Worm (Caenorhabditis elegans) whole organism, L4 larva: Measurements from ENCODE around the gene R09A8.1.

Experiments used
- F26F4.8 ChIP-seq: fragments of 200-800 bp; sonication (Bioruptor generic); conservative IDR thresholded peaks from 2 replicates; pipeline ENCODE4 v1.3.6; 2022; ENCODE audit warnings: missing genetic modification characterization, missing compliant biosample characterization
- F37D6.2 ChIP-seq: sonication (generic microtip); optimal IDR thresholded peaks from 2 replicates; lab custom pipeline; 2016; ENCODE audit warnings: mild to moderate bottlenecking, missing genetic modification characterization, missing compliant biosample characterization
- F44E2.7 ChIP-seq: fragments of 200-800 bp; sonication (Bioruptor generic); IDR thresholded peaks from 2 replicates; pipeline ENCODE4 v2.1.2; 2022; ENCODE audit warnings: missing genetic modification characterization, missing compliant biosample characterization
- F49E8.2 ChIP-seq: sonication (generic microtip); optimal IDR thresholded peaks from 2 replicates; lab custom pipeline; 2016; ENCODE audit warnings: missing compliant biosample characterization, mild to moderate bottlenecking, missing genetic modification characterization, borderline replicate concordance
- T26A8.4 ChIP-seq: fragments of 200-800 bp; sonication (Bioruptor generic); IDR thresholded peaks from 2 replicates; pipeline ENCODE4 v1.3.6; 2022; ENCODE audit warnings: missing genetic modification characterization, missing compliant biosample characterization
- Y48G9A.11 ChIP-seq: fragments of 200-800 bp; sonication (Bioruptor generic); IDR thresholded peaks from 2 replicates; pipeline ENCODE4 v1.3.6; 2022; ENCODE audit warnings: missing genetic modification reagents, missing genetic modification characterization, missing compliant biosample characterization
- Y5F2A.4 ChIP-seq: fragments of 200-800 bp; sonication (Bioruptor generic); optimal IDR thresholded peaks from 2 replicates; lab custom pipeline; 2018; ENCODE audit warnings: mild to moderate bottlenecking, missing genetic modification characterization, missing compliant biosample characterization
- aha-1 ChIP-seq: fragments of 150-350 bp; peaks from one replicate; lab custom pipeline; 2014; ENCODE audit warnings: missing biosample characterization, missing genetic modification characterization
- aly-2 ChIP-seq: sonication (generic microtip); optimal IDR thresholded peaks from 2 replicates; lab custom pipeline; 2018; ENCODE audit warnings: missing biosample characterization, missing genetic modification characterization
- attf-4 ChIP-seq: sonication (generic microtip); optimal IDR thresholded peaks from 3 replicates; lab custom pipeline; 2017; ENCODE audit warnings: missing biosample characterization, missing genetic modification characterization
- ceh-20 ChIP-seq: fragments of 200-800 bp; sonication (Bioruptor generic); IDR thresholded peaks from 2 replicates; pipeline ENCODE4 v1.3.6; 2022; ENCODE audit warnings: missing genetic modification reagents, missing genetic modification characterization, missing compliant biosample characterization
- ceh-44 ChIP-seq: fragments of 200-800 bp; sonication (Bioruptor generic); IDR thresholded peaks from 2 replicates; pipeline ENCODE4 v1.3.6; 2022; ENCODE audit warnings: missing genetic modification reagents, missing genetic modification characterization, missing compliant biosample characterization
- ceh-62 ChIP-seq: sonication (generic microtip); optimal IDR thresholded peaks from 2 replicates; lab custom pipeline; 2017; ENCODE audit warnings: missing biosample characterization, missing genetic modification characterization
- ceh-82 ChIP-seq: sonication (generic microtip); optimal IDR thresholded peaks from 2 replicates; lab custom pipeline; 2017; ENCODE audit warnings: missing biosample characterization, missing genetic modification characterization
- ces-1 ChIP-seq: fragments of 150-350 bp; sonication (generic microtip); optimal IDR thresholded peaks from 4 replicates; lab custom pipeline; 2014; ENCODE audit warnings: missing biosample characterization, missing genetic modification reagents, missing genetic modification characterization
- daf-12 ChIP-seq: fragments of 150-350 bp; optimal IDR thresholded peaks from 2 replicates; lab custom pipeline; 2014; ENCODE audit warnings: missing biosample characterization, missing genetic modification reagents, missing genetic modification characterization
- daf-16 ChIP-seq, 3 experiments: sonication (generic microtip); optimal IDR thresholded peaks; 2 replicates each; lab custom pipeline; 2016 to 2017; ENCODE audit warnings: missing genetic modification characterization in 3 of 3, missing genetic modification reagents in 3 of 3, mild to moderate bottlenecking in 2 of 3, missing compliant biosample characterization in 2 of 3, missing biosample characterization in 1 of 3, moderate library complexity in 1 of 3
- dpl-1 ChIP-seq: fragments of 150-350 bp; optimal IDR thresholded peaks from 2 replicates; lab custom pipeline; 2014; ENCODE audit warnings: missing biosample characterization, missing genetic modification reagents, missing genetic modification characterization
- duxl-1 ChIP-seq: sonication (generic microtip); optimal IDR thresholded peaks from 2 replicates; lab custom pipeline; 2016; ENCODE audit warnings: mild to moderate bottlenecking, missing genetic modification characterization, moderate library complexity, missing compliant biosample characterization; ENCODE audit not compliant: poor library complexity
- dve-1 ChIP-seq: sonication (generic microtip); optimal IDR thresholded peaks from 2 replicates; lab custom pipeline; 2017; ENCODE audit warnings: antibody characterized with exemption, mild to moderate bottlenecking, missing genetic modification characterization, missing compliant biosample characterization; ENCODE audit not compliant: insufficient read depth
- egl-27 ChIP-seq: sonication (generic microtip); optimal IDR thresholded peaks from 3 replicates; lab custom pipeline; 2017; ENCODE audit warnings: missing biosample characterization, missing genetic modification reagents, missing genetic modification characterization
- egl-43 ChIP-seq: fragments of 200-800 bp; sonication (Bioruptor generic); IDR thresholded peaks from 2 replicates; pipeline ENCODE4 v1.3.6; 2022; ENCODE audit warnings: missing genetic modification reagents, missing genetic modification characterization, missing compliant biosample characterization
- fkh-10 ChIP-seq: fragments of 150-350 bp; optimal IDR thresholded peaks from 2 replicates; lab custom pipeline; 2014; ENCODE audit warnings: missing biosample characterization, missing genetic modification reagents, missing genetic modification characterization
- hif-1 ChIP-seq, 2 experiments: sonication (generic microtip); optimal IDR thresholded peaks; 2 replicates each; lab custom pipeline; 2016 to 2017; ENCODE audit warnings: missing compliant biosample characterization in 2 of 2, missing genetic modification characterization in 2 of 2, missing genetic modification reagents in 2 of 2, missing genotype in 2 of 2, mild to moderate bottlenecking in 1 of 2
- hlh-11 ChIP-seq: fragments of 200-800 bp; sonication (Bioruptor generic); optimal IDR thresholded peaks from 2 replicates; lab custom pipeline; 2018; ENCODE audit warnings: mild to moderate bottlenecking, missing genetic modification characterization, missing compliant biosample characterization
- hlh-30 ChIP-seq: sonication (generic microtip); optimal IDR thresholded peaks from 2 replicates; lab custom pipeline; 2017; ENCODE audit warnings: antibody characterized with exemption, mild to moderate bottlenecking, missing genetic modification characterization, missing compliant biosample characterization; ENCODE audit not compliant: insufficient read depth
- hmg-1.1 ChIP-seq: fragments of 200-800 bp; sonication (Bioruptor generic); IDR thresholded peaks from 2 replicates; pipeline ENCODE4 v1.3.6; 2022; ENCODE audit warnings: missing genetic modification reagents, missing genetic modification characterization, missing compliant biosample characterization
- lim-7 ChIP-seq: fragments of 200-800 bp; sonication (Bioruptor generic); IDR thresholded peaks from 2 replicates; pipeline ENCODE4 v1.3.6; 2022; ENCODE audit warnings: missing genetic modification characterization, missing compliant biosample characterization
- lin-1 ChIP-seq: fragments of 200-800 bp; sonication (Bioruptor generic); IDR thresholded peaks from 2 replicates; pipeline ENCODE4 v1.3.6; 2022; ENCODE audit warnings: missing genetic modification reagents, missing genetic modification characterization, missing compliant biosample characterization
- lin-13 ChIP-seq: fragments of 150-350 bp; optimal IDR thresholded peaks from 2 replicates; lab custom pipeline; 2014; ENCODE audit warnings: missing biosample characterization, missing genetic modification reagents, missing genetic modification characterization
- lin-29 ChIP-seq: fragments of 200-800 bp; sonication (Bioruptor generic); IDR thresholded peaks from 2 replicates; pipeline ENCODE4 v1.3.6; 2022; ENCODE audit warnings: missing genetic modification reagents, missing genetic modification characterization, missing compliant biosample characterization
- lin-38 ChIP-seq: fragments of 200-800 bp; sonication (Bioruptor generic); IDR thresholded peaks from 2 replicates; pipeline ENCODE4 v1.3.6; 2022; ENCODE audit warnings: missing genetic modification reagents, missing genetic modification characterization, missing compliant biosample characterization
- madf-9 ChIP-seq: fragments of 200-800 bp; sonication (Bioruptor generic); conservative IDR thresholded peaks from 2 replicates; pipeline ENCODE4 v1.3.6; 2022; ENCODE audit warnings: missing genetic modification reagents, missing genetic modification characterization, missing compliant biosample characterization
- mdl-1 ChIP-seq, 2 experiments: fragments of 150-350 bp in 1 of 2; sonication (generic microtip) in 1 of 2; optimal IDR thresholded peaks; 2 replicates each; lab custom pipeline; 2014 to 2017; ENCODE audit warnings: missing biosample characterization in 2 of 2, missing genetic modification characterization in 2 of 2
- mep-1 ChIP-seq: fragments of 150-350 bp; sonication (generic microtip); optimal IDR thresholded peaks from 3 replicates; lab custom pipeline; 2014; ENCODE audit warnings: missing biosample characterization, missing genetic modification characterization
- nhr-111 ChIP-seq: fragments of 200-800 bp; sonication (Bioruptor generic); optimal IDR thresholded peaks from 2 replicates; lab custom pipeline; 2018; ENCODE audit warnings: mild to moderate bottlenecking, missing genetic modification characterization, missing compliant biosample characterization
- nhr-28 ChIP-seq: fragments of 150-350 bp; optimal IDR thresholded peaks from 2 replicates; lab custom pipeline; 2014; ENCODE audit warnings: missing biosample characterization, missing genetic modification characterization
- nhr-42 ChIP-seq: fragments of 200-800 bp; sonication (Bioruptor generic); IDR thresholded peaks from 2 replicates; pipeline ENCODE4 v1.3.6; 2022; ENCODE audit warnings: missing genetic modification characterization, missing compliant biosample characterization
- pha-4 ChIP-seq, 2 experiments: fragments of 150-350 bp in 1 of 2; fragments of 200-800 bp in 1 of 2; sonication (Bioruptor generic) in 1 of 2; IDR thresholded peaks in 1 of 2; optimal IDR thresholded peaks in 1 of 2; 2 replicates each; pipeline versions ENCODE4 v1.3.6 to Lab custom; 2014 to 2022; ENCODE audit warnings: missing genetic modification characterization in 2 of 2, missing genetic modification reagents in 2 of 2, missing biosample characterization in 1 of 2, missing compliant biosample characterization in 1 of 2
- php-3 ChIP-seq: fragments of 200-800 bp; sonication (Bioruptor generic); IDR thresholded peaks from 2 replicates; pipeline ENCODE4 v1.3.6; 2022; ENCODE audit warnings: missing genetic modification reagents, missing genetic modification characterization, missing compliant biosample characterization
- pqm-1 ChIP-seq: sonication (generic microtip); optimal IDR thresholded peaks from 2 replicates; lab custom pipeline; 2017; ENCODE audit warnings: missing biosample characterization, missing genetic modification characterization
- rbr-2 ChIP-seq: sonication (generic microtip); optimal IDR thresholded peaks from 2 replicates; lab custom pipeline; 2016; ENCODE audit warnings: missing genotype, missing genetic modification characterization, missing compliant biosample characterization
- set-16 ChIP-seq: fragments of 200-800 bp; sonication (Bioruptor generic); IDR thresholded peaks from 2 replicates; pipeline ENCODE4 v1.3.6; 2022; ENCODE audit warnings: missing genetic modification reagents, missing genetic modification characterization, missing compliant biosample characterization
- spr-1 ChIP-seq: sonication (generic microtip); optimal IDR thresholded peaks from 2 replicates; lab custom pipeline; 2016; ENCODE audit warnings: mild to moderate bottlenecking, missing genetic modification characterization, missing compliant biosample characterization
- tra-1 ChIP-seq: fragments of 200-800 bp; sonication (Bioruptor generic); IDR thresholded peaks from 2 replicates; pipeline ENCODE4 v1.3.6; 2022; ENCODE audit warnings: missing genetic modification reagents, missing genetic modification characterization, missing compliant biosample characterization
- zip-2 ChIP-seq: fragments of 150-350 bp; optimal IDR thresholded peaks from 2 replicates; lab custom pipeline; 2014; ENCODE audit warnings: missing biosample characterization, missing genetic modification characterization

Gene R09A8.1

DNA sequence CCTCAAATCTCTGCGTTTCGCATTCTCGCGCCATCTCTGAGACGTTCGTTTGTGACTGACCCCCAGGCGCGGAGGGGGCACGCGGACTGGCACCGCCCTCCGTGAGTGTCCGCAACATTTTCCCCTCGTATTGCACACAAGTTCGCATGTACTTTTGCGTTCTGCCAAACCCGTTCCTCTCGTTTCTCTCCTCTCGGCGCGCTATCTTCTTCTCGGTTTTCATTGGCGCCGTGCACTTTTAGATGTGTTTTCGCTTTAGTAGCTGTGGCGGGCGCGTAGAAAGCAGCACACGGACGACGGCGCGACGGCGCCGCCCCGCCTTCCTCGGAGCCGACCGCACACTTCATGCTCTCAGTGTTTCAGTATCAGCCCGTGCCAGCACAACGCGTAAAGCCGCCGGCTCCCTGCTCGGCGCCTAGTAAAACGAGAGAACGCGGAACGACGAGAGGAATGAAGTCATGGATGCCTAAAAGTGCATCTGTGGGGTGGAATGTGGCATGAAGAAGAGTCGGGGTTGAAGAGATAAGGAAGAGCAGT, 41.9 kb downstream of the R09A8.1 start (continued):
- no peak for TF ChIP-seq egl-27 (tag; lab: Kevin White, UChicago)
- no peak for TF ChIP-seq lim-7 (GFP tag; lab: Robert Waterston, UW)
- no peak for TF ChIP-seq lin-13 (GFP tag; lab: Kevin White, UChicago)
- TF ChIP-seq fkh-10, result no peak
- no peak for TF ChIP-seq nhr-111 (GFP tag; lab: Kevin White, UChicago)
- TF ChIP-seq ceh-82 (tag; lab: Kevin White, UChicago), result no peak
- no peak for TF ChIP-seq daf-12
- peak; percentile 69 for TF ChIP-seq hmg-1.1 (GFP tag; lab: Robert Waterston, UW)
- peak; percentile 43 for TF ChIP-seq rbr-2 (tag; lab: Kevin White, UChicago)
- no peak for TF ChIP-seq ceh-62 (tag; lab: Kevin White, UChicago)
- no peak for TF ChIP-seq dpl-1 (GFP tag; lab: Kevin White, UChicago)
- TF ChIP-seq T26A8.4 (GFP tag; lab: Robert Waterston, UW), result peak; percentile 65; the same call in 1 of the 2 replicates
- no peak for TF ChIP-seq lin-29 (GFP tag; lab: Robert Waterston, UW)
- peak in 1 of 2 experiments; percentile 77 for TF ChIP-seq hif-1 (tag; optimal IDR thresholded peaks at IDR 0.05; lab: Kevin White, UChicago)
- no peak for TF ChIP-seq duxl-1 (tag; lab: Kevin White, UChicago)
- no peak; the same call in 1 of the 2 replicates for TF ChIP-seq egl-43 (GFP tag; lab: Robert Waterston, UW)
- TF ChIP-seq madf-9 (GFP tag; lab: Robert Waterston, UW), result peak; percentile 91
- no peak for TF ChIP-seq ces-1 (GFP tag; lab: Kevin White, UChicago)
- TF ChIP-seq hlh-11 (tag; lab: Kevin White, UChicago), result peak; percentile 90

DNA sequence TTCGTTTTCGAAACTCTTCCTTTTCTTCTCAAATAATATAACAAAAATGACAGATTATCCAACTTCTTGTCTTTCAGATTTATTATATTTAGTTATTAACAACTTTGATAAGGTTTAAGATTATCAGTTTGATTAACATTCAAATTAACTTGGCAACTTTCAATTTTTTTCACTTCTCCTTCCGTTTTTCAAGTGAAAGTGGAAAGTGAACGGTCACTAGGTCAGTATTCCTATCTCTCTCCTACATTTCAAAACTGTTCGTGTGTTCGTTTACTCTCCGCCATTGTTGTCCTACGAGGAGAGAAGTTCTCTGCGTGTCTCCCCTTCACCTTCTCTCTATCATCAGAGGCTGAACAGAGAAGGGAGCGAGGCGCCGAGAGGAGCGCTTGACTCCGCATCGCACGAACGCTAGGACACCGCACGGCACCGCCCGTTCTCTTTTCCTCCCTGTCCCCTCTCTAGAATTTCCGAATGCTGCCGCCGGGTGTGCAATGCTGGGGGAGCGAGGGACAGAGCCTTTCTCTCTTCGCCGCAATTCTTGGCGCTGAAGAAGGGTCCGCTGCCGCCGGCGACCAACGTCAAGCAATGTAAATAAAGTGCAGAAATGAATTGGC, 43.0 kb downstream of the R09A8.1 start:
- no peak for TF ChIP-seq ces-1 (GFP tag; lab: Kevin White, UChicago)
- TF ChIP-seq set-16, result peak; percentile 98
- TF ChIP-seq F44E2.7 (GFP tag; lab: Robert Waterston, UW), result no peak
- TF ChIP-seq mdl-1 (tag; optimal IDR thresholded peaks at IDR 0.05; lab: Kevin White, UChicago), result peak; percentile 28 to 36
- no peak for TF ChIP-seq F26F4.8 (GFP tag; lab: Robert Waterston, UW)
- TF ChIP-seq tra-1 (GFP tag; lab: Robert Waterston, UW), result 0 out of 2 replicates have a peak, but pooled peaks have one; percentile 43
- no peak for TF ChIP-seq aly-2
- TF ChIP-seq nhr-28 (tag; lab: Kevin White, UChicago), result peak; percentile 19
- TF ChIP-seq zip-2 (tag; lab: Kevin White, UChicago), result no peak
- no peak for TF ChIP-seq Y48G9A.11 (GFP tag; lab: Robert Waterston, UW)
- TF ChIP-seq Y5F2A.4 (GFP tag; lab: Kevin White, UChicago), result no peak
- no peak for TF ChIP-seq ceh-44 (GFP tag; lab: Robert Waterston, UW)
- peak; percentile 73; the same call in 1 of the 2 replicates for TF ChIP-seq nhr-42 (GFP tag; lab: Robert Waterston, UW)
- peak; percentile 40; the same call in 1 of the 2 replicates for TF ChIP-seq pha-4 (GFP tag; IDR thresholded peaks at IDR 0.05; lab: Robert Waterston, UW)
- peak; percentile 20 for TF ChIP-seq pha-4 (tag; optimal IDR thresholded peaks at IDR 0.05; lab: Kevin White, UChicago)
- TF ChIP-seq lin-1 (GFP tag; lab: Robert Waterston, UW), result 0 out of 2 replicates have a peak, but pooled peaks have one; percentile 31
- TF ChIP-seq F37D6.2 (tag; lab: Kevin White, UChicago), result peak; percentile 32
- peak; percentile 51 for TF ChIP-seq hlh-30 (tag; lab: Kevin White, UChicago)
- no peak for TF ChIP-seq nhr-111 (GFP tag; lab: Kevin White, UChicago)
- TF ChIP-seq dve-1 (tag; lab: Kevin White, UChicago), result peak; percentile 42
- peak; percentile 40; the same call in 1 of the 2 replicates for TF ChIP-seq php-3 (GFP tag; lab: Robert Waterston, UW)
- no peak for TF ChIP-seq F49E8.2 (tag; lab: Kevin White, UChicago)
- no peak for TF ChIP-seq aha-1 (tag; lab: Kevin White, UChicago)
- no peak for TF ChIP-seq pqm-1 (tag; lab: Kevin White, UChicago)
- peak; percentile 84 for TF ChIP-seq hlh-11 (tag; lab: Kevin White, UChicago)
- TF ChIP-seq ceh-20 (GFP tag; lab: Robert Waterston, UW), result peak; percentile 37; the same call in 1 of the 2 replicates
- TF ChIP-seq spr-1 (tag; lab: Kevin White, UChicago), result peak; percentile 36
- TF ChIP-seq mep-1, result peak; percentile 62
- no peak for TF ChIP-seq lin-38 (GFP tag; lab: Robert Waterston, UW)
- TF ChIP-seq attf-4 (tag; lab: Kevin White, UChicago), result no peak
- peak in 1 of 2 experiments; percentile 46 for TF ChIP-seq daf-16 (GFP tag; optimal IDR thresholded peaks at IDR 0.05; lab: Kevin White, UChicago)
- peak; percentile 24 for TF ChIP-seq daf-16 (tag; optimal IDR thresholded peaks at IDR 0.05; lab: Kevin White, UChicago)
- peak; percentile 87 for TF ChIP-seq hmg-1.1 (GFP tag; lab: Robert Waterston, UW)
